Worm (Caenorhabditis elegans): ENCODE results near the gene Y37E11AM.2.

Gene Y37E11AM.2

DNA sequence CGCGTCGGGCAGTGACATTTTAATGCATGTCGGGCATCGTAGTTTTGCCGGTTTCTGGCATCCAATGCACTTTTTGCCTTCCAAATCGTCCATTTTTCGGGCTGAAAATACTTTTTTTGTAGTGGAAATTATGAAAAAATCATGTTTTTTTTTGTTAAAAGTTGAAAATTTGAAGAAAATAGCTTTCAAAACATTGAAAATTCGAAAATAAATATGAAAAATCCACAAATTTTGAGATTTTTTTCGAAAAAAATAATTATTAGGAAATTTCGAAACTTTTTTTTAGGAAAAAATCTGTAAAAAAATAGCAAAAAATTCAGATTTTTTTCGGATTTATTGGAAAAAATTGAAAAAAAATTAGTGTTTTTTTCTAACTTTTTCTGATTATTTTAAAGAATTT lies 38.5 kb downstream of the Y37E11AM.2 start, which contains the start of gene map-1:
Gene map-1 (minus strand): TSS at position 101 of the 400 bp plus-strand sequence.
- TF ChIP-seq hnd-1 (tag; optimal IDR thresholded peaks at IDR 0.05), result no peak
- no peak for TF ChIP-seq F13C5.2 (tag; optimal IDR thresholded peaks at IDR 0.05)
- no peak for TF ChIP-seq ceh-13 (GFP tag; optimal IDR thresholded peaks at IDR 0.05)
- TF ChIP-seq hmbx-1 (tag; optimal IDR thresholded peaks at IDR 0.05), result no peak
- no peak for TF ChIP-seq tbx-37 (GFP tag; conservative IDR thresholded peaks at IDR 0.05)
- no peak for TF ChIP-seq B0310.2 (tag; optimal IDR thresholded peaks at IDR 0.05)
- TF ChIP-seq flt-1 (GFP tag; IDR thresholded peaks at IDR 0.05), result no peak
- no peak for TF ChIP-seq ets-7 (tag; optimal IDR thresholded peaks at IDR 0.05)
- TF ChIP-seq sea-1 (GFP tag; conservative IDR thresholded peaks at IDR 0.05), result no peak
- no peak for TF ChIP-seq tra-4 (tag; optimal IDR thresholded peaks at IDR 0.05)
- no peak for TF ChIP-seq ceh-36 (tag; optimal IDR thresholded peaks at IDR 0.05)
- no peak for TF ChIP-seq scrt-1 (GFP tag; IDR thresholded peaks at IDR 0.05)
- TF ChIP-seq ama-1 (optimal IDR thresholded peaks at IDR 0.05), result no peak
- TF ChIP-seq pes-1 (GFP tag; IDR thresholded peaks at IDR 0.05), result no peak
- TF ChIP-seq tbx-11 (GFP tag; IDR thresholded peaks at IDR 0.05), result no peak
- TF ChIP-seq aly-1 (tag; optimal IDR thresholded peaks at IDR 0.05), result no peak
- no peak for TF ChIP-seq hmg-4 (GFP tag; optimal IDR thresholded peaks at IDR 0.05)

DNA sequence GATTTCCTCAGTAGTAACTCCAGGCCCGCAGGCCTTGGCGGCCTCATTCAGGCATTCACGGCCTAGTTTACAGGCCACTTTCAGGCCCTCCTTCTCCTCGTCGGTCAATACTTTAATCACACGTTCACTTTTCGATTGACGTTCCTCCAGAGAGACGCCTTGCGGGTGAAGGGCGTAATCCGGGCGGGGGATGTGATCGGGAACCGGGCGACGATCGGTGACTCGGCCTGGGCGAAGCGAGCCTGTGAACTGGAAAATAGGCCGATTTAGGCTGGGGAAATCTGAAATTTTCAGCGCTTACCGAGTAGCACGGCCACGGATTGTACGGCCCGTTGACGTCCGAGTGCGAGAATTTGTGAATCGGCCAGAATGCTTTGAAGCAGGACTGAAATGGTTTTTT lies 39.0 kb downstream of the Y37E11AM.2 start:
- TF ChIP-seq ceh-13 (GFP tag; optimal IDR thresholded peaks at IDR 0.05) (no peak), hnd-1 (tag; optimal IDR thresholded peaks at IDR 0.05) (no peak), aly-1 (tag; optimal IDR thresholded peaks at IDR 0.05) (peak; percentile 73), flt-1 (GFP tag; IDR thresholded peaks at IDR 0.05) (no peak), ama-1 (optimal IDR thresholded peaks at IDR 0.05) (no peak), tbx-37 (GFP tag; conservative IDR thresholded peaks at IDR 0.05) (no peak), B0310.2 (tag; optimal IDR thresholded peaks at IDR 0.05) (no peak), hmg-4 (GFP tag; optimal IDR thresholded peaks at IDR 0.05) (peak; percentile 21), F13C5.2 (tag; optimal IDR thresholded peaks at IDR 0.05) (no peak), tra-4 (tag; optimal IDR thresholded peaks at IDR 0.05) (no peak), tbx-11 (GFP tag; IDR thresholded peaks at IDR 0.05) (0 out of 2 replicates have a peak, but pooled peaks have one; percentile 38), ceh-36 (tag; optimal IDR thresholded peaks at IDR 0.05) (no peak)

DNA sequence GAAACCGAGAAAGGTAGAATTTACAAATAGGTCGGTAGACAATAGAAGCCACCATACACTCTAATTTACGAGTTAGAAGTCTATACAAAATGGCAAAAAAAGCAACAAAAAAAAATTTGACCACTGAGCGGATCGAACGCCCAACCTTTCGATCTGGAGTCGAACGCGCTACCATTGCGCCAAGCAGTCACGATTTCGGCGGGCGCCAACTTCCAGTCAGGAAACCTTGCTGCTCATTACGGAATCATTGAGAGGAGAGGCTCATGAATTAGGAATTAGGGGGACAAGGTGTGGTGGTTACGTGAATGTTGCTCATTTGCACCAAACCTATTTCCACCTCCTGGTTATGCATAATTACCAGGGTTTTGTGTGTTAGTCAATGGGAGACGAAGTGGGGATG lies 43.5 kb downstream of the Y37E11AM.2 start:
- no peak for TF ChIP-seq aly-1 (tag; optimal IDR thresholded peaks at IDR 0.05)
- TF ChIP-seq hmbx-1 (tag; optimal IDR thresholded peaks at IDR 0.05), result no peak

Measured in whole organism, early embryonic.